Worm (Caenorhabditis elegans) whole organism, mixed stage, embryonic: Measurements from ENCODE around the gene cft-1.

Experiments used
- ceh-43 ChIP-seq: fragments of 200-800 bp; sonication (Bioruptor generic); optimal IDR thresholded peaks from 2 replicates; lab custom pipeline; 2018; ENCODE audit warnings: mild to moderate bottlenecking, missing genetic modification characterization, moderate library complexity, missing compliant biosample characterization
- elt-1 ChIP-seq: sonication (generic microtip); optimal IDR thresholded peaks from 2 replicates; lab custom pipeline; 2017; ENCODE audit warnings: missing genetic modification characterization, mild to moderate bottlenecking, missing compliant biosample characterization, antibody characterized with exemption, moderate library complexity, borderline replicate concordance; ENCODE audit not compliant: insufficient read depth
- lin-13 ChIP-seq: fragments of 150-350 bp; optimal IDR thresholded peaks from 2 replicates; lab custom pipeline; 2014; ENCODE audit warnings: missing biosample characterization, missing genetic modification characterization
- lsy-2 ChIP-seq: fragments of 150-350 bp; optimal IDR thresholded peaks from 2 replicates; lab custom pipeline; 2014; ENCODE audit warnings: missing biosample characterization, missing genetic modification characterization
- nhr-12 ChIP-seq: fragments of 150-350 bp; optimal IDR thresholded peaks from 2 replicates; lab custom pipeline; 2014; ENCODE audit warnings: missing biosample characterization, missing genetic modification characterization
- nhr-237 ChIP-seq: fragments of 150-350 bp; optimal IDR thresholded peaks from 2 replicates; lab custom pipeline; 2014; ENCODE audit warnings: missing biosample characterization, missing genetic modification characterization
- pha-4 ChIP-seq: fragments of 150-350 bp; optimal IDR thresholded peaks from 2 replicates; lab custom pipeline; 2018; ENCODE audit warnings: missing biosample characterization, missing genetic modification reagents, missing genetic modification characterization
- snpc-4 ChIP-seq: fragments of 150-350 bp; optimal IDR thresholded peaks from 2 replicates; lab custom pipeline; 2014; ENCODE audit warnings: missing biosample characterization, missing genetic modification characterization
- zip-8 ChIP-seq: fragments of 150-350 bp; optimal IDR thresholded peaks from 2 replicates; lab custom pipeline; 2014; ENCODE audit warnings: missing biosample characterization, missing genetic modification characterization
- ztf-11 ChIP-seq: fragments of 150-350 bp; optimal IDR thresholded peaks from 2 replicates; lab custom pipeline; 2014; ENCODE audit warnings: missing biosample characterization, missing genetic modification characterization

- TF ChIP-seq nhr-12 (tag; lab: Kevin White, UChicago): no peak
- no peak for TF ChIP-seq elt-1 (tag; lab: Kevin White, UChicago)
- TF ChIP-seq zip-8 (tag; lab: Kevin White, UChicago): no peak
- TF ChIP-seq snpc-4 (tag; lab: Kevin White, UChicago): no peak
- peak; percentile 70 for TF ChIP-seq nhr-237 (tag; lab: Kevin White, UChicago)
- TF ChIP-seq pha-4 (tag; lab: Kevin White, UChicago): peak; percentile 72
- TF ChIP-seq ztf-11: peak; percentile 3
- peak; percentile 86 for TF ChIP-seq lsy-2 (tag; lab: Kevin White, UChicago)
- peak; percentile 43 for TF ChIP-seq lin-13
- peak; percentile 11 for TF ChIP-seq ceh-43 (GFP tag; lab: Kevin White, UChicago)
These were observed 53.7 kb downstream of the cft-1 start, which contains the start of gene vps-37 for ce11 chrV:5592323-5592722.
